Fruit fly (Drosophila melanogaster) whole organism, adult: ENCODE results near the gene CG43291.

Source experiments
- CG11617 ChIP-seq: fragments of 200-800 bp; sonication (Bioruptor generic); optimal IDR thresholded peaks from 2 replicates; lab custom pipeline; 2017; ENCODE audit warnings: mild to moderate bottlenecking, missing biosample characterization, missing genetic modification reagents, missing genetic modification characterization
- CG12768 ChIP-seq: fragments of 200-800 bp; sonication (Bioruptor generic); optimal IDR thresholded peaks from 2 replicates; lab custom pipeline; 2017; ENCODE audit warnings: missing biosample characterization, missing genetic modification characterization, mild to moderate bottlenecking, moderate library complexity, missing genetic modification reagents
- CG14711 ChIP-seq: fragments of 200-800 bp; sonication (Bioruptor generic); optimal IDR thresholded peaks from 2 replicates; lab custom pipeline; 2018; ENCODE audit warnings: missing biosample characterization, mild to moderate bottlenecking, missing genetic modification characterization, moderate library complexity
- CG1620 ChIP-seq: fragments of 200-800 bp; sonication (Bioruptor generic); optimal IDR thresholded peaks from 2 replicates; lab custom pipeline; 2016; ENCODE audit warnings: missing biosample characterization, missing genetic modification characterization
- CG5204 ChIP-seq: fragments of 200-800 bp; sonication (Bioruptor generic); optimal IDR thresholded peaks from 2 replicates; lab custom pipeline; 2016; ENCODE audit warnings: missing biosample characterization, missing genetic modification characterization
- CG7045 ChIP-seq: fragments of 200-800 bp; sonication (Bioruptor generic); optimal IDR thresholded peaks from 2 replicates; lab custom pipeline; 2017; ENCODE audit warnings: missing biosample characterization, mild to moderate bottlenecking, missing genetic modification characterization
- CG7101 ChIP-seq: fragments of 200-800 bp; sonication (Bioruptor generic); optimal IDR thresholded peaks from 2 replicates; lab custom pipeline; 2018; ENCODE audit warnings: missing biosample characterization, mild to moderate bottlenecking, missing genetic modification characterization, moderate library complexity
- bab1 ChIP-seq: fragments of 200-800 bp; sonication (Bioruptor generic); optimal IDR thresholded peaks from 3 replicates; lab custom pipeline; 2019; ENCODE audit warnings: missing biosample characterization, mild to moderate bottlenecking, missing genetic modification characterization, moderate library complexity
- cnc ChIP-seq, 2 experiments: fragments of >200 bp; optimal IDR thresholded peaks; 2 replicates each; lab custom pipeline; 2017
- kay ChIP-seq: fragments of 200-800 bp; sonication (Bioruptor generic); peaks from one replicate; lab custom pipeline; 2016; ENCODE audit warnings: missing biosample characterization, missing genetic modification characterization, borderline replicate concordance
- ovo ChIP-seq: fragments of 200-800 bp; sonication (Bioruptor generic); optimal IDR thresholded peaks from 2 replicates; lab custom pipeline; 2016; ENCODE audit warnings: missing biosample characterization, missing genetic modification characterization
- pad ChIP-seq: fragments of 200-800 bp; sonication (Bioruptor generic); optimal IDR thresholded peaks from 3 replicates; lab custom pipeline; 2017; ENCODE audit warnings: missing biosample characterization, missing genetic modification characterization, mild to moderate bottlenecking, moderate library complexity, missing genetic modification reagents
- toe ChIP-seq: fragments of 200-800 bp; sonication (Bioruptor generic); optimal IDR thresholded peaks from 2 replicates; lab custom pipeline; 2016; ENCODE audit warnings: missing biosample characterization, missing genetic modification characterization

dm6 chr3R:14214776-14215175 is 29.7 kb downstream of the CG43291 start, which contains the start of gene Dop1R1:
- TF ChIP-seq cnc (optimal IDR thresholded peaks at IDR 0.05; lab: Kevin White, UChicago): no peak
- TF ChIP-seq pad (GFP tag; lab: Kevin White, UChicago): no peak
- no peak for TF ChIP-seq CG11617
- TF ChIP-seq CG1620 (GFP tag; lab: Kevin White, UChicago): no peak
- no peak for TF ChIP-seq kay (GFP tag; lab: Kevin White, UChicago)
- TF ChIP-seq toe (GFP tag; lab: Kevin White, UChicago): no peak
- no peak for TF ChIP-seq CG7045
- TF ChIP-seq CG14711 (tag; lab: Kevin White, UChicago): no peak
- no peak for TF ChIP-seq CG12768 (GFP tag; lab: Kevin White, UChicago)
- no peak for TF ChIP-seq bab1 (GFP tag; lab: Kevin White, UChicago)
- TF ChIP-seq CG5204: no peak
- no peak for TF ChIP-seq ovo
- no peak for TF ChIP-seq CG7101 (tag; lab: Kevin White, UChicago)
